Fruit fly (Drosophila melanogaster) whole organism, adult: Measurements from ENCODE around the gene Rad23.

Experiments
- CG11617 ChIP-seq: fragments of 200-800 bp; sonication (Bioruptor generic); optimal IDR thresholded peaks from 2 replicates; lab custom pipeline; 2017; ENCODE audit warnings: mild to moderate bottlenecking, missing biosample characterization, missing genetic modification reagents, missing genetic modification characterization
- CG14711 ChIP-seq: fragments of 200-800 bp; sonication (Bioruptor generic); optimal IDR thresholded peaks from 2 replicates; lab custom pipeline; 2018; ENCODE audit warnings: missing biosample characterization, mild to moderate bottlenecking, missing genetic modification characterization, moderate library complexity
- CG1620 ChIP-seq: fragments of 200-800 bp; sonication (Bioruptor generic); optimal IDR thresholded peaks from 2 replicates; lab custom pipeline; 2016; ENCODE audit warnings: missing biosample characterization, missing genetic modification characterization
- CG33017 ChIP-seq: fragments of 200-800 bp; sonication (Bioruptor generic); optimal IDR thresholded peaks from 2 replicates; lab custom pipeline; 2018; ENCODE audit warnings: missing biosample characterization, mild to moderate bottlenecking, missing genetic modification characterization, moderate library complexity
- Clk ChIP-seq: fragments of 200-800 bp; sonication (Bioruptor generic); optimal IDR thresholded peaks from 2 replicates; lab custom pipeline; 2017; ENCODE audit warnings: missing biosample characterization, missing genetic modification characterization
- Crg-1 ChIP-seq: fragments of 200-800 bp; sonication (Bioruptor generic); optimal IDR thresholded peaks from 2 replicates; lab custom pipeline; 2016; ENCODE audit warnings: missing biosample characterization, missing genetic modification characterization
- bab1 ChIP-seq: fragments of 200-800 bp; sonication (Bioruptor generic); optimal IDR thresholded peaks from 3 replicates; lab custom pipeline; 2019; ENCODE audit warnings: missing biosample characterization, mild to moderate bottlenecking, missing genetic modification characterization, moderate library complexity
- ovo ChIP-seq: fragments of 200-800 bp; sonication (Bioruptor generic); optimal IDR thresholded peaks from 2 replicates; lab custom pipeline; 2016; ENCODE audit warnings: missing biosample characterization, missing genetic modification characterization
- pad ChIP-seq: fragments of 200-800 bp; sonication (Bioruptor generic); optimal IDR thresholded peaks from 3 replicates; lab custom pipeline; 2017; ENCODE audit warnings: missing biosample characterization, missing genetic modification characterization, mild to moderate bottlenecking, moderate library complexity, missing genetic modification reagents

- TF ChIP-seq CG33017 (tag; lab: Kevin White, UChicago) (no peak), pad (GFP tag; lab: Kevin White, UChicago) (no peak), CG11617 (GFP tag; lab: Kevin White, UChicago) (no peak), CG14711 (tag; lab: Kevin White, UChicago) (no peak), Crg-1 (GFP tag; lab: Kevin White, UChicago) (no peak), bab1 (no peak), Clk (GFP tag; lab: Kevin White, UChicago) (no peak), CG1620 (GFP tag; lab: Kevin White, UChicago) (no peak), ovo (no peak)
Observed at dm6 chr4:315322-315721, 7.4 kb downstream of the Rad23 start.
